Worm (Caenorhabditis elegans): ENCODE measurements around the gene srj-52.

DNA sequence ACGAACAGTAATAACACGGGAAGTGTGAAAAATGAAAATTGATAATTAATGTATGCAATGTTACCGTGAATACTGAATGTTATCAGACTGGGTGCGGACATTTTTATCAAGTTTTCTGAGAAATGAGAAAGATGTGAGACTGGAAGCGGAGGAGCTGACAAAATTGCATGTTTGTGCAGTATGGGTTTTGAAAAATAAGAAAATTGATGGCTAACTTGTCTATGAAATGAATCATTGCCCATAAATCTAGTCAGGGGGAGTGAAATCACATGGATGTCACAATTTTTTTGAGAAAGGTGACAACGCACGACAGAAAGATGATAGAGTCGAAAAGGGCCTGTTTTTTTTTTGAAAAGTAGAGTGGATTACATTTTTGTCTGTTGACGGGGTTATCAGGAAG lies 24.5 kb downstream of the srj-52 start, which contains the start of gene sru-24:
- TF ChIP-seq tbx-11 (GFP tag; IDR thresholded peaks at IDR 0.05) (no peak), hnd-1 (tag; optimal IDR thresholded peaks at IDR 0.05) (no peak)
